Worm (Caenorhabditis elegans) whole organism, young adult: ENCODE data around the gene spp-26.

Experiments used
- B0019.2 ChIP-seq: fragments of 200-800 bp; sonication (Bioruptor generic); conservative IDR thresholded peaks from 2 replicates; pipeline ENCODE4 v1.3.6; 2022; ENCODE audit warnings: missing genetic modification reagents, missing genetic modification characterization, missing compliant biosample characterization
- B0261.1 ChIP-seq: sonication (generic microtip); optimal IDR thresholded peaks from 2 replicates; lab custom pipeline; 2016; ENCODE audit warnings: mild to moderate bottlenecking, missing genetic modification characterization, moderate library complexity, missing compliant biosample characterization
- C06A6.2 ChIP-seq: fragments of 200-800 bp; sonication (Bioruptor generic); conservative IDR thresholded peaks from 2 replicates; pipeline ENCODE4 v1.3.6; 2022; ENCODE audit warnings: missing genetic modification characterization, missing compliant biosample characterization
- C17E4.6 ChIP-seq: fragments of 200-800 bp; sonication (Bioruptor generic); IDR thresholded peaks from 2 replicates; pipeline ENCODE4 v1.3.6; 2022; ENCODE audit warnings: missing genetic modification reagents, missing genetic modification characterization, missing compliant biosample characterization
- D2030.7 ChIP-seq: fragments of 200-800 bp; sonication (Bioruptor generic); IDR thresholded peaks from 2 replicates; pipeline ENCODE4 v1.3.6; 2022; ENCODE audit warnings: missing genetic modification reagents, missing genetic modification characterization, missing compliant biosample characterization
- F23B12.7 ChIP-seq: sonication (generic microtip); optimal IDR thresholded peaks from 2 replicates; lab custom pipeline; 2017; ENCODE audit warnings: missing genetic modification characterization, mild to moderate bottlenecking, missing compliant biosample characterization, antibody characterized with exemption, moderate library complexity; ENCODE audit not compliant: insufficient read depth
- F37B4.10 ChIP-seq: fragments of 200-800 bp; sonication (Bioruptor generic); IDR thresholded peaks from 2 replicates; pipeline ENCODE4 v1.3.6; 2022; ENCODE audit warnings: missing genetic modification characterization, missing compliant biosample characterization
- F57A8.1 ChIP-seq: fragments of 200-800 bp; sonication (Bioruptor generic); optimal IDR thresholded peaks from 2 replicates; lab custom pipeline; 2018; ENCODE audit warnings: mild to moderate bottlenecking, missing genetic modification characterization, moderate library complexity, missing compliant biosample characterization
- T07F8.4 ChIP-seq: sonication (generic microtip); optimal IDR thresholded peaks from 2 replicates; lab custom pipeline; 2016; ENCODE audit warnings: mild to moderate bottlenecking, missing genetic modification characterization, moderate library complexity, missing compliant biosample characterization
- T26A5.8 ChIP-seq: sonication (generic microtip); optimal IDR thresholded peaks from 2 replicates; lab custom pipeline; 2016; ENCODE audit warnings: missing genetic modification characterization, missing compliant biosample characterization
- Y53G8AR.9 ChIP-seq: fragments of 200-800 bp; sonication (Bioruptor generic); conservative IDR thresholded peaks from 2 replicates; pipeline ENCODE4 v1.3.6; 2022; ENCODE audit warnings: missing genetic modification reagents, missing genetic modification characterization, missing compliant biosample characterization
- Y79H2A.3 ChIP-seq: fragments of 200-800 bp; sonication (Bioruptor generic); conservative IDR thresholded peaks from 2 replicates; pipeline ENCODE4 v1.3.6; 2022; ENCODE audit warnings: missing genetic modification reagents, missing genetic modification characterization, missing compliant biosample characterization
- ZK185.1 ChIP-seq: sonication (generic microtip); optimal IDR thresholded peaks from 2 replicates; lab custom pipeline; 2016; ENCODE audit warnings: mild to moderate bottlenecking, missing genetic modification characterization, missing compliant biosample characterization; ENCODE audit not compliant: poor library complexity, severe bottlenecking
- ama-1 ChIP-seq, 3 experiments: fragments of 150-350 bp in 1 of 3; sonication (generic microtip) in 2 of 3; optimal IDR thresholded peaks; 2 replicates each; lab custom pipeline; 2014 to 2018; ENCODE audit warnings: missing biosample characterization in 2 of 3, missing genetic modification characterization in 2 of 3, missing genetic modification reagents in 2 of 3
- atf-7 ChIP-seq: sonication (generic microtip); optimal IDR thresholded peaks from 2 replicates; lab custom pipeline; 2017; ENCODE audit warnings: mild to moderate bottlenecking, missing genetic modification characterization, missing compliant biosample characterization
- attf-6 ChIP-seq: fragments of 200-800 bp; sonication (Bioruptor generic); IDR thresholded peaks from 2 replicates; pipeline ENCODE4 v1.3.6; 2022; ENCODE audit warnings: missing genetic modification reagents, missing genetic modification characterization, missing compliant biosample characterization
- bed-1 ChIP-seq: fragments of 200-800 bp; sonication (Bioruptor generic); IDR thresholded peaks from 2 replicates; pipeline ENCODE4 v1.3.6; 2022; ENCODE audit warnings: missing genetic modification reagents, missing genetic modification characterization, missing compliant biosample characterization
- cebp-2 ChIP-seq: fragments of 200-800 bp; sonication (Bioruptor generic); IDR thresholded peaks from 2 replicates; pipeline ENCODE4 v1.3.6; 2022; ENCODE audit warnings: missing genetic modification characterization, missing compliant biosample characterization
- ceh-40 ChIP-seq: fragments of 200-800 bp; sonication (Bioruptor generic); IDR thresholded peaks from 2 replicates; pipeline ENCODE4 v1.3.6; 2022; ENCODE audit warnings: missing genetic modification characterization, missing compliant biosample characterization
- ceh-91 ChIP-seq: fragments of 200-800 bp; sonication (Bioruptor generic); IDR thresholded peaks from 2 replicates; pipeline ENCODE4 v1.3.6; 2022; ENCODE audit warnings: missing genetic modification reagents, missing genetic modification characterization, missing compliant biosample characterization
- die-1 ChIP-seq: sonication (generic microtip); optimal IDR thresholded peaks from 2 replicates; lab custom pipeline; 2016; ENCODE audit warnings: missing genotype, mild to moderate bottlenecking, missing genetic modification characterization, missing compliant biosample characterization
- dpff-1 ChIP-seq: sonication (generic microtip); optimal IDR thresholded peaks from 2 replicates; lab custom pipeline; 2017; ENCODE audit warnings: mild to moderate bottlenecking, missing genetic modification characterization, missing compliant biosample characterization
- dpl-1 ChIP-seq: fragments of 150-350 bp; optimal IDR thresholded peaks from 2 replicates; lab custom pipeline; 2014; ENCODE audit warnings: missing biosample characterization, missing genetic modification reagents, missing genetic modification characterization
- ekl-4 ChIP-seq: fragments of 200-800 bp; sonication (Bioruptor generic); IDR thresholded peaks from 2 replicates; pipeline ENCODE4 v1.3.6; 2022; ENCODE audit warnings: missing genetic modification reagents, missing genetic modification characterization, missing compliant biosample characterization
- gei-17 ChIP-seq: fragments of 200-800 bp; sonication (Bioruptor generic); optimal IDR thresholded peaks from 2 replicates; lab custom pipeline; 2018; ENCODE audit warnings: mild to moderate bottlenecking, missing genetic modification characterization, missing compliant biosample characterization
- him-1 ChIP-seq: sonication (generic microtip); optimal IDR thresholded peaks from 2 replicates; lab custom pipeline; 2016; ENCODE audit warnings: missing genotype, missing genetic modification reagents, missing genetic modification characterization, missing compliant biosample characterization
- hmg-1.2 ChIP-seq: fragments of 200-800 bp; sonication (Bioruptor generic); IDR thresholded peaks from 2 replicates; pipeline ENCODE4 v1.3.6; 2022; ENCODE audit warnings: missing genetic modification reagents, missing genetic modification characterization, missing compliant biosample characterization
- hmg-20 ChIP-seq: fragments of 200-800 bp; sonication (Bioruptor generic); IDR thresholded peaks from 2 replicates; pipeline ENCODE4 v1.3.6; 2022; ENCODE audit warnings: missing genetic modification reagents, missing genetic modification characterization, missing compliant biosample characterization
- lag-1 ChIP-seq: fragments of 200-800 bp; sonication (Bioruptor generic); IDR thresholded peaks from 2 replicates; pipeline ENCODE4 v1.3.6; 2022; ENCODE audit warnings: missing genetic modification reagents, missing genetic modification characterization, missing compliant biosample characterization
- lin-40 ChIP-seq: sonication (generic microtip); optimal IDR thresholded peaks from 2 replicates; lab custom pipeline; 2016; ENCODE audit warnings: missing genetic modification characterization, mild to moderate bottlenecking, missing compliant biosample characterization, missing genotype, missing genetic modification reagents
- lsl-1 ChIP-seq: fragments of 200-800 bp; sonication (Bioruptor generic); optimal IDR thresholded peaks from 2 replicates; lab custom pipeline; 2018; ENCODE audit warnings: mild to moderate bottlenecking, missing genetic modification characterization, moderate library complexity, missing compliant biosample characterization
- madf-3 ChIP-seq: fragments of 200-800 bp; sonication (Bioruptor generic); IDR thresholded peaks from 2 replicates; pipeline ENCODE4 v1.3.6; 2022; ENCODE audit warnings: missing genetic modification reagents, missing genetic modification characterization, missing compliant biosample characterization
- nfyb-1 ChIP-seq: fragments of 200-800 bp; sonication (Bioruptor generic); IDR thresholded peaks from 2 replicates; pipeline ENCODE4 v1.3.6; 2022; ENCODE audit warnings: missing genetic modification reagents, missing genetic modification characterization, missing compliant biosample characterization
- nhr-120 ChIP-seq: fragments of 200-800 bp; sonication (Bioruptor generic); IDR thresholded peaks from 2 replicates; pipeline ENCODE4 v1.3.6; 2022; ENCODE audit warnings: missing genetic modification characterization, missing compliant biosample characterization
- pbrm-1 ChIP-seq: fragments of 200-800 bp; sonication (Bioruptor generic); IDR thresholded peaks from 2 replicates; pipeline ENCODE4 v1.3.6; 2022; ENCODE audit warnings: missing genetic modification reagents, missing genetic modification characterization, missing compliant biosample characterization
- repo-1 ChIP-seq: sonication (generic microtip); optimal IDR thresholded peaks from 2 replicates; lab custom pipeline; 2017; ENCODE audit warnings: mild to moderate bottlenecking, missing genetic modification characterization, missing compliant biosample characterization
- rpc-1 ChIP-seq, 2 experiments: fragments of 150-350 bp in 1 of 2; sonication (generic microtip) in 1 of 2; optimal IDR thresholded peaks; 2 replicates each; lab custom pipeline; 2014 to 2018; ENCODE audit warnings: missing biosample characterization in 1 of 2, missing genetic modification characterization in 1 of 2, missing genetic modification reagents in 1 of 2, missing genotype in 1 of 2
- snpc-1.3 ChIP-seq: sonication (generic microtip); optimal IDR thresholded peaks from 2 replicates; lab custom pipeline; 2017; ENCODE audit warnings: missing genetic modification characterization, mild to moderate bottlenecking, missing compliant biosample characterization, antibody characterized with exemption, moderate library complexity, missing genotype, missing genetic modification reagents; ENCODE audit not compliant: insufficient read depth
- snpc-3.4 ChIP-seq: sonication (generic microtip); optimal IDR thresholded peaks from 2 replicates; lab custom pipeline; 2017; ENCODE audit warnings: missing genetic modification characterization, mild to moderate bottlenecking, missing compliant biosample characterization, antibody characterized with exemption, moderate library complexity, missing genotype, missing genetic modification reagents
- unc-130 ChIP-seq: sonication (generic microtip); optimal IDR thresholded peaks from 2 replicates; lab custom pipeline; 2016; ENCODE audit warnings: missing genetic modification reagents, missing genetic modification characterization, missing compliant biosample characterization
- unc-62 ChIP-seq: fragments of 150-350 bp; optimal IDR thresholded peaks from 2 replicates; lab custom pipeline; 2014; ENCODE audit warnings: missing biosample characterization, missing genetic modification reagents, missing genetic modification characterization
- xnd-1 ChIP-seq: sonication (generic microtip); optimal IDR thresholded peaks from 2 replicates; lab custom pipeline; 2016; ENCODE audit warnings: missing genotype, missing genetic modification reagents, missing genetic modification characterization, missing compliant biosample characterization
- ztf-25 ChIP-seq: fragments of 200-800 bp; sonication (Bioruptor generic); IDR thresholded peaks from 2 replicates; pipeline ENCODE4 v1.3.6; 2022; ENCODE audit warnings: missing genetic modification reagents, missing genetic modification characterization, missing compliant biosample characterization

The spp-26 gene

DNA sequence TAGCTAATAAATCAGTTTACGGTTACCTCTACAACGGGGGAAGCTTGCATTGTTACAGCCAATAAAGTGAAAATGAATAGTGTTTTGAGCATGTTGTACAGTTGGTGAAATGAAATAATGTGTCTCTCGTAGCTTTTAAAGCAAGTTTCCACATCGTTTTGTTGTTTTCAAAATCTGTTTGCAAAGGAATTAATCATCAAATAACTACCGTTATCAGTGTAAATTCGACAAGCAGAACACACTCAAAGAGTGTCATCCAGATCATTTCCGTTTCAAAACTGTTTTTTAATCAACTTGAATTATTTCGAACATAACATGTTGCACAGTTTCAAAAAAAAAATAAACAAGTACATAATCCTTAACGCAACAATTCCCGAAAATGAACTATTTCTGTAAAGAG lies 2.0 kb downstream of the spp-26 start, which contains the start of gene spp-27:
Gene spp-27 (minus strand): TSS at position 101 of the 400 bp plus-strand sequence.
- TF ChIP-seq lsl-1 (no peak), C06A6.2 (GFP tag; lab: Robert Waterston, UW) (no peak), C17E4.6 (GFP tag; lab: Robert Waterston, UW) (no peak), die-1 (tag; lab: Kevin White, UChicago) (no peak), Y79H2A.3 (no peak), snpc-1.3 (tag; lab: Kevin White, UChicago) (no peak), ZK185.1 (tag; lab: Kevin White, UChicago) (no peak), xnd-1 (no peak), bed-1 (GFP tag; lab: Robert Waterston, UW) (no peak), F37B4.10 (GFP tag; lab: Robert Waterston, UW) (no peak), T07F8.4 (no peak), rpc-1 (optimal IDR thresholded peaks at IDR 0.05; lab: Kevin White, UChicago) (no peak), rpc-1 (tag; optimal IDR thresholded peaks at IDR 0.05; lab: Kevin White, UChicago) (no peak)

DNA sequence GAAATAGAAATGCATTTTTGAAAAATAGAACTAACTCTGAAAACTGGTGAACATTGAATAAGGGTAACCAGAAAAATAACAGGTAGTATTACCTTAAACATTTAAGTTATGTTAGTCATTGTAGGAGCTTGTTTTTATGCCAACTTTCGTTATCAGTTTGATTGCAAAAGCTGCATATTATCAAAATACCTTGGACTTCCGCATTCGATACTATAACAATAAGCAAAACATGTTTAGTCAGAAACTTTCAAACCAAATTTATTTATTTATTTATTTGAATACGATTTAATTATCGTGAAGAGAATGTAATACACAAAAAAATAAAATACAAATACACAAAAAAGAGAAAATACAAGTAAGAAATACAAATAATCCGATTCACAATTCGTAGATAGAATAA lies 4.7 kb downstream of the spp-26 start, which contains the start of gene K04A8.19:
Gene K04A8.19 (minus strand): TSS at position 101 of the 400 bp plus-strand sequence.
- TF ChIP-seq T07F8.4 (no peak), ceh-40 (GFP tag; lab: Robert Waterston, UW) (no peak), gei-17 (GFP tag; lab: Kevin White, UChicago) (no peak), dpl-1 (GFP tag; lab: Kevin White, UChicago) (no peak), ekl-4 (GFP tag; lab: Robert Waterston, UW) (no peak), attf-6 (GFP tag; lab: Robert Waterston, UW) (no peak), lin-40 (tag; lab: Kevin White, UChicago) (no peak), D2030.7 (no peak), nhr-120 (GFP tag; lab: Robert Waterston, UW) (no peak), dpff-1 (no peak), ceh-91 (GFP tag; lab: Robert Waterston, UW) (no peak), bed-1 (GFP tag; lab: Robert Waterston, UW) (no peak)
- TF ChIP-seq, all 124 proteins: peak for 0

DNA sequence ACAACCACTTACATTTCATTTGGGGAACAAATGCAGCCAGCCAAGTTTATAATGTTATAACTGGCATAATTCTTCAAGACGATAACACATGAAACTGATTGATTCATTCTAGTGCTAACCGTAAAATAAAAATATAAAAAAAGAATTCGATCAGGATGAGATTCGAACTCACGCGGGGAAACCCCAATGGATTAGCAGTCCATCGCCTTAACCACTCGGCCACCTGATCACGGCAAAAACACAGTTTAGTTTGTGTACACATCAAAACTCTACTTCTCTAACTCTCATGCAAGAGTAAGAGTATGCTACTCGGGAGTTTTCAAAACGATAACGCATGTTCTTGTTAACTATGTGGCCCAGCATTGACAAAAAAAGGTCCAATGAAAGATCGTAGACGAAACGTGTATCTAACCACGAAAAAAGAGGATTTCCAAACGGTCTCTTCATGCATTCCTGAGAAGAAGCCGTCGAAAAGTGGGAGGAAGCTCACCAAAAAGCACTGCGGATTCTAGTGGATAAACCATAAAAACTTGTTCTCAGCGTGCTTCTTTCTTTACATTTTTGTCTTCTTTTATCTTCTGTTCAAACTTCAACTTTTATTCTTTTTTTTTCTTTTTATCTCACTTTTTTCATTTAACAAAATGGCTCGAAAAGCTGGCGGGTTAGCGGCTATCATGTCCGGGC lies 7.2 kb downstream of the spp-26 start, which contains the start of gene twk-10:
Gene twk-10 (plus strand): TSS at position 634 of the 684 bp plus-strand sequence.
- TF ChIP-seq ama-1 (optimal IDR thresholded peaks at IDR 0.05; lab: Kevin White, UChicago) = no peak
- TF ChIP-seq ama-1 (GFP tag; optimal IDR thresholded peaks at IDR 0.05; lab: Kevin White, UChicago) = peak in 1 of 2 experiments; percentile 88
- TF ChIP-seq snpc-3.4 = peak; percentile 32
- TF ChIP-seq F23B12.7 = peak; percentile 87
- peak; percentile 61 for TF ChIP-seq hmg-1.2
- no peak for TF ChIP-seq unc-130
- peak; percentile 50 for TF ChIP-seq F57A8.1 (GFP tag; lab: Kevin White, UChicago)
- no peak for TF ChIP-seq hmg-20 (GFP tag; lab: Robert Waterston, UW)
- peak; percentile 70 for TF ChIP-seq ZK185.1 (tag; lab: Kevin White, UChicago)
- TF ChIP-seq Y53G8AR.9 (GFP tag; lab: Robert Waterston, UW) = no peak
- TF ChIP-seq repo-1 (tag; lab: Kevin White, UChicago) = no peak
- peak; percentile 84; the same call in 1 of the 2 replicates for TF ChIP-seq ztf-25 (GFP tag; lab: Robert Waterston, UW)
- peak; percentile 53 for TF ChIP-seq D2030.7
- TF ChIP-seq lag-1 = no peak
- TF ChIP-seq unc-62 (GFP tag; lab: Kevin White, UChicago) = no peak
- no peak for TF ChIP-seq B0019.2 (GFP tag; lab: Robert Waterston, UW)
- peak; percentile 75 for TF ChIP-seq him-1
- peak; percentile 73; the same call in 1 of the 2 replicates for TF ChIP-seq nfyb-1 (GFP tag; lab: Robert Waterston, UW)
- peak; percentile 52; the same call in 1 of the 2 replicates for TF ChIP-seq pbrm-1
- TF ChIP-seq atf-7 (tag; lab: Kevin White, UChicago) = no peak
- TF ChIP-seq T26A5.8 (tag; lab: Kevin White, UChicago) = peak; percentile 8
- TF ChIP-seq cebp-2 = 0 out of 2 replicates have a peak, but pooled peaks have one; percentile 47
- TF ChIP-seq B0261.1 (tag; lab: Kevin White, UChicago) = peak; percentile 73
- peak; percentile 7 for TF ChIP-seq lsl-1
- 0 out of 2 replicates have a peak, but pooled peaks have one; percentile 55 for TF ChIP-seq madf-3 (GFP tag; lab: Robert Waterston, UW)
